Fruit fly (Drosophila melanogaster): Measurements from ENCODE around the gene jus.

The jus gene

DNA sequence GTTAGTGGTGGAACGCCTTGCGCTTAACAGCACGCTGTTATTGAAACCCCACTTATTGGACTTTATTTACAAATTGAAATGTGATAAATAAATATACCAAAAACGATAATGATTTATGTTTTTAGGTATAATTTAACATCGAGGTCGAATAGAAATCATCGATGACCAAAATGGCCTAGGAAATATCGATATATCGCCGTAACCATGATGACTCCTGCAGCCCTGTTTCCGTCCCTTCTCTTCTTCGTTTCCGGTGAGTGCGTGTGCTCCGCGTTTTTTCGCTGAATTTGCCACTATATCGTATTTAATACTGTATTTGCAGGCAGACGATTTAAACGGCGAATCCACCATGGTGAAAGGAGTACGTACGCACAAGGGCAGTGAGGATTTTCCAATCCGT, 25.2 kb upstream of the jus start, which contains the start of gene eEF1gamma (continued):
- TF ChIP-seq CG10669 (GFP tag; optimal IDR thresholded peaks at IDR 0.05) (peak; percentile 86), Hr39 (GFP tag; optimal IDR thresholded peaks at IDR 0.05) (peak; percentile 87), Sox15 (GFP tag; optimal IDR thresholded peaks at IDR 0.05) (peak; percentile 66), Met (GFP tag; optimal IDR thresholded peaks at IDR 0.05) (peak; percentile 93), Blimp-1 (GFP tag; optimal IDR thresholded peaks at IDR 0.05) (peak; percentile 86), Sox14 (GFP tag; optimal IDR thresholded peaks at IDR 0.05) (peak; percentile 86), CG3032 (tag; optimal IDR thresholded peaks at IDR 0.05) (peak; percentile 81), CG6792 (GFP tag; optimal IDR thresholded peaks at IDR 0.05) (peak; percentile 88), CG32006 (GFP tag; optimal IDR thresholded peaks at IDR 0.05) (peak; percentile 71), CG34406 (GFP tag; optimal IDR thresholded peaks at IDR 0.05) (peak; percentile 92), CG1621 (tag; optimal IDR thresholded peaks at IDR 0.05) (peak; percentile 85), pdm3 (GFP tag; optimal IDR thresholded peaks at IDR 0.05) (peak; percentile 90), cyc (GFP tag; optimal IDR thresholded peaks at IDR 0.05) (peak; percentile 92), CG11902 (GFP tag; optimal IDR thresholded peaks at IDR 0.05) (peak; percentile 64), Gug (GFP tag; IDR thresholded peaks at IDR 0.05) (peak; percentile 58), CG31627 (GFP tag; optimal IDR thresholded peaks at IDR 0.05) (peak; percentile 91), Eip75B (GFP tag; optimal IDR thresholded peaks at IDR 0.05) (peak; percentile 93), fd59A (GFP tag; optimal IDR thresholded peaks at IDR 0.05) (peak; percentile 80), dsx (GFP tag; optimal IDR thresholded peaks at IDR 0.05; ENCODE audit: poor library complexity, severe bottlenecking) (peak; percentile 66), esn (GFP tag; optimal IDR thresholded peaks at IDR 0.05) (peak; percentile 95), net (GFP tag; optimal IDR thresholded peaks at IDR 0.05) (peak; percentile 94), CG3919 (GFP tag; optimal IDR thresholded peaks at IDR 0.05) (peak; percentile 96), fd85E (GFP tag; optimal IDR thresholded peaks at IDR 0.05) (peak; percentile 86)

- TF ChIP-seq Hr38 (GFP tag; optimal IDR thresholded peaks at IDR 0.05) (no peak), Eip78C (GFP tag) (peak; percentile 76), esn (GFP tag; optimal IDR thresholded peaks at IDR 0.05) (peak; percentile 1), CG32006 (GFP tag; optimal IDR thresholded peaks at IDR 0.05) (peak; percentile 28), Met (GFP tag; optimal IDR thresholded peaks at IDR 0.05) (peak; percentile 11), OdsH (GFP tag; optimal IDR thresholded peaks at IDR 0.05) (peak; percentile 15), Hr4 (GFP tag; optimal IDR thresholded peaks at IDR 0.05) (peak; percentile 24), CG7368 (GFP tag; optimal IDR thresholded peaks at IDR 0.05) (no peak)
Measured at dm6 chr3R:29218001-29218400, 23.2 kb upstream of the jus start.

dm6 chr3R:29217309-29217708, 22.5 kb upstream of the jus start:
- TF ChIP-seq CG3032 (tag; optimal IDR thresholded peaks at IDR 0.05) (no peak), achi (GFP tag; optimal IDR thresholded peaks at IDR 0.05) (no peak), CG10631 (GFP tag; optimal IDR thresholded peaks at IDR 0.05) (no peak), ss (GFP tag; optimal IDR thresholded peaks at IDR 0.05) (peak in 1 of 2 experiments; percentile 16), CG15336 (GFP tag; IDR thresholded peaks at IDR 0.05) (no peak)

DNA sequence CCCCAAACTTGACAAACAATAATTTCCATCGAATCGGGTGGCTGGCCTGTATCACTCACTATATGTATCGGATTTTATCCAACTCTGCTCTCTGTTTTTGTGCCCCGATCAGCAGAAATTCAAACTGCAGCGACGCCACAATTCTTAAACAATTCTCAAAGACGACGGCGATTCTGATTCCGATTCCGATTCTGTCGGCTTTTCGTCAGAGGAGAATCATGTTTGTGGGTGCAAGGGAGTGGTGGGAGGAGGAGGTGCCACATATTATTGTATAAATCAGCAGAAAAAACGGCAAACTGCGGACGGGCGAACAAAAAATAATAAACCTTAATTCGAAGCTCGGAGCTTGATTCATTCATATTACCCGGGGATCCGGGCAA, 21.7 kb upstream of the jus start:
- no peak for TF ChIP-seq eg (GFP tag; IDR thresholded peaks at IDR 0.05)
- TF ChIP-seq vri (GFP tag; optimal IDR thresholded peaks at IDR 0.05): no peak
- no peak for TF ChIP-seq Sox15 (GFP tag; optimal IDR thresholded peaks at IDR 0.05)
- no peak for TF ChIP-seq CG9139 (GFP tag; optimal IDR thresholded peaks at IDR 0.05)
- no peak for TF ChIP-seq CG6808 (GFP tag; optimal IDR thresholded peaks at IDR 0.05)
- no peak for TF ChIP-seq esn (GFP tag; optimal IDR thresholded peaks at IDR 0.05)
- TF ChIP-seq CG6276 (GFP tag; optimal IDR thresholded peaks at IDR 0.05): no peak
- TF ChIP-seq Smox (GFP tag; optimal IDR thresholded peaks at IDR 0.05): no peak
- no peak for TF ChIP-seq Gug (GFP tag; IDR thresholded peaks at IDR 0.05)
- TF ChIP-seq Eip93F (GFP tag; optimal IDR thresholded peaks at IDR 0.05): no peak
- no peak for TF ChIP-seq OdsH (GFP tag; optimal IDR thresholded peaks at IDR 0.05)
- no peak for TF ChIP-seq CG6792 (GFP tag; optimal IDR thresholded peaks at IDR 0.05)
- no peak for TF ChIP-seq CG7368 (GFP tag; optimal IDR thresholded peaks at IDR 0.05)
- TF ChIP-seq fkh (GFP tag; optimal IDR thresholded peaks at IDR 0.05): no peak
- no peak for TF ChIP-seq CG1621 (tag; optimal IDR thresholded peaks at IDR 0.05)
- no peak for TF ChIP-seq fd59A (GFP tag; optimal IDR thresholded peaks at IDR 0.05)
- no peak for TF ChIP-seq CG15336 (GFP tag; IDR thresholded peaks at IDR 0.05)
- no peak for TF ChIP-seq dac (GFP tag; optimal IDR thresholded peaks at IDR 0.05)

Measured in whole organism, prepupa.